Fruit fly (Drosophila melanogaster) whole organism, embryonic: ENCODE measurements around the gene CG45099.
A peak's percentile ranks its signal among the peaks of the same experiment; 100 is the strongest.

Source experiments
- Adf1 ChIP-seq: fragments of 200-800 bp; sonication (Bioruptor generic); IDR thresholded peaks from 2 replicates; pipeline ENCODE4 v1.3.6; 2022; ENCODE audit warnings: missing biosample characterization, missing genetic modification characterization
- B-H1 ChIP-seq: fragments of 200-800 bp; sonication (Bioruptor generic); IDR thresholded peaks from 3 replicates; pipeline ENCODE4 v1.3.6; 2022; ENCODE audit warnings: missing biosample characterization, missing genetic modification characterization
- CG11085 ChIP-seq: fragments of 200-800 bp; sonication (Bioruptor generic); IDR thresholded peaks from 2 replicates; pipeline ENCODE4 v1.3.6; 2022; ENCODE audit warnings: missing biosample characterization, missing genetic modification characterization
- CG11247 ChIP-seq: fragments of 200-800 bp; sonication (Bioruptor generic); IDR thresholded peaks from 2 replicates; pipeline ENCODE4 v1.3.6; 2022; ENCODE audit warnings: missing biosample characterization, missing genetic modification characterization
- CG14860 ChIP-seq: fragments of 200-800 bp; sonication (Bioruptor generic); IDR thresholded peaks from 3 replicates; pipeline ENCODE4 v1.3.6; 2022; ENCODE audit warnings: missing biosample characterization, missing genetic modification characterization; ENCODE audit not compliant: partially characterized antibody
- CG15696 ChIP-seq: fragments of 200-800 bp; sonication (Bioruptor generic); optimal IDR thresholded peaks from 2 replicates; lab custom pipeline; 2019; ENCODE audit warnings: missing biosample characterization, mild to moderate bottlenecking, missing genetic modification characterization, moderate library complexity
- CG1647 ChIP-seq: fragments of 200-800 bp; sonication (Bioruptor generic); optimal IDR thresholded peaks from 3 replicates; lab custom pipeline; 2016; ENCODE audit warnings: missing biosample characterization, missing genetic modification characterization
- CG16813 ChIP-seq: fragments of 200-800 bp; sonication (Bioruptor generic); IDR thresholded peaks from 3 replicates; pipeline ENCODE4 v1.3.6; 2022; ENCODE audit warnings: missing biosample characterization, missing genetic modification characterization; ENCODE audit not compliant: partially characterized antibody
- CG17612 ChIP-seq: fragments of 200-800 bp; sonication (Bioruptor generic); IDR thresholded peaks from 2 replicates; pipeline ENCODE4 v1.3.6; 2022; ENCODE audit warnings: missing biosample characterization, missing genetic modification characterization
- CG2116 ChIP-seq: fragments of 200-800 bp; sonication (Bioruptor generic); optimal IDR thresholded peaks from 3 replicates; lab custom pipeline; 2018; ENCODE audit warnings: missing biosample characterization, mild to moderate bottlenecking, missing genetic modification characterization
- CG2678 ChIP-seq: fragments of 200-800 bp; sonication (Bioruptor generic); optimal IDR thresholded peaks from 3 replicates; lab custom pipeline; 2019; ENCODE audit warnings: missing biosample characterization, mild to moderate bottlenecking, missing genetic modification characterization, moderate library complexity
- CG30403 ChIP-seq: fragments of 200-800 bp; sonication (Bioruptor generic); optimal IDR thresholded peaks from 3 replicates; lab custom pipeline; 2016; ENCODE audit warnings: missing biosample characterization, missing genetic modification characterization
- CG31365 ChIP-seq: fragments of 200-800 bp; sonication (Bioruptor generic); optimal IDR thresholded peaks from 2 replicates; lab custom pipeline; 2018; ENCODE audit warnings: missing biosample characterization, mild to moderate bottlenecking, missing genetic modification characterization
- CG31388 ChIP-seq: fragments of 200-800 bp; sonication (Bioruptor generic); optimal IDR thresholded peaks from 2 replicates; lab custom pipeline; 2016; ENCODE audit warnings: missing biosample characterization, missing genetic modification characterization
- CG32532 ChIP-seq: fragments of 200-800 bp; sonication (Bioruptor generic); IDR thresholded peaks from 2 replicates; pipeline ENCODE4 v1.3.6; 2022; ENCODE audit warnings: missing biosample characterization, missing genetic modification characterization
- CG32767 ChIP-seq: fragments of 200-800 bp; sonication (Bioruptor generic); IDR thresholded peaks from 2 replicates; pipeline ENCODE4 v1.3.6; 2022; ENCODE audit warnings: missing biosample characterization, missing genetic modification characterization
- CG4424 ChIP-seq: fragments of 200-800 bp; sonication (Bioruptor generic); optimal IDR thresholded peaks from 3 replicates; lab custom pipeline; 2016; ENCODE audit warnings: missing biosample characterization, missing genetic modification characterization
- CG6175 ChIP-seq: fragments of 200-800 bp; sonication (Bioruptor generic); IDR thresholded peaks from 3 replicates; pipeline ENCODE4 v1.3.6; 2022; ENCODE audit warnings: missing biosample characterization, missing genetic modification characterization
- CG7786 ChIP-seq: fragments of 200-800 bp; sonication (Bioruptor generic); optimal IDR thresholded peaks from 2 replicates; lab custom pipeline; 2016; ENCODE audit warnings: missing biosample characterization, missing genetic modification characterization
- CG7987 ChIP-seq: fragments of 200-800 bp; sonication (Bioruptor generic); optimal IDR thresholded peaks from 2 replicates; lab custom pipeline; 2018; ENCODE audit warnings: missing biosample characterization, mild to moderate bottlenecking, missing genetic modification characterization, moderate library complexity
- Camta ChIP-seq: fragments of 200-800 bp; sonication (Bioruptor generic); optimal IDR thresholded peaks from 2 replicates; lab custom pipeline; 2016; ENCODE audit warnings: missing biosample characterization, missing genetic modification characterization
- D19B ChIP-seq: fragments of 200-800 bp; sonication (Bioruptor generic); optimal IDR thresholded peaks from 2 replicates; lab custom pipeline; 2017; ENCODE audit warnings: missing biosample characterization, mild to moderate bottlenecking, missing genetic modification characterization
- Dek ChIP-seq: fragments of 200-800 bp; sonication (Bioruptor generic); optimal IDR thresholded peaks from 3 replicates; lab custom pipeline; 2019; ENCODE audit warnings: missing biosample characterization, mild to moderate bottlenecking, missing genetic modification characterization, moderate library complexity
- HLH3B ChIP-seq: fragments of 200-800 bp; sonication (Bioruptor generic); IDR thresholded peaks from 2 replicates; pipeline ENCODE4 v1.3.6; 2022; ENCODE audit warnings: missing biosample characterization, missing genetic modification characterization
- Hmr ChIP-seq: fragments of 200-800 bp; sonication (Bioruptor generic); optimal IDR thresholded peaks from 3 replicates; lab custom pipeline; 2017; ENCODE audit warnings: mild to moderate bottlenecking, missing biosample characterization, missing genetic modification reagents, missing genetic modification characterization
- Hsf ChIP-seq: fragments of 200-800 bp; sonication (Bioruptor generic); optimal IDR thresholded peaks from 3 replicates; lab custom pipeline; 2016; ENCODE audit warnings: missing biosample characterization, missing genetic modification characterization
- Mad ChIP-seq: fragments of 200-800 bp; sonication (Bioruptor generic); optimal IDR thresholded peaks from 2 replicates; lab custom pipeline; 2016; ENCODE audit warnings: missing biosample characterization, missing genetic modification characterization
- Opbp ChIP-seq: fragments of 200-800 bp; sonication (Bioruptor generic); IDR thresholded peaks from 3 replicates; pipeline ENCODE4 v1.3.6; 2022; ENCODE audit warnings: missing biosample characterization, missing genetic modification characterization; ENCODE audit not compliant: partially characterized antibody
- Rx ChIP-seq: fragments of 200-800 bp; sonication (Bioruptor generic); IDR thresholded peaks from 2 replicates; pipeline ENCODE4 v1.3.6; 2022; ENCODE audit warnings: missing biosample characterization, missing genetic modification characterization
- Xbp1 ChIP-seq: fragments of 200-800 bp; sonication (Bioruptor generic); optimal IDR thresholded peaks from 3 replicates; lab custom pipeline; 2016; ENCODE audit warnings: missing biosample characterization, mild to moderate bottlenecking, missing genetic modification characterization
- YL-1 ChIP-seq: fragments of 200-800 bp; sonication (Bioruptor generic); optimal IDR thresholded peaks from 3 replicates; lab custom pipeline; 2017; ENCODE audit warnings: missing biosample characterization, mild to moderate bottlenecking, missing genetic modification characterization
- ash1 ChIP-seq: fragments of 200-800 bp; sonication (Bioruptor generic); optimal IDR thresholded peaks from 2 replicates; lab custom pipeline; 2018; ENCODE audit warnings: missing biosample characterization, mild to moderate bottlenecking, missing genetic modification characterization
- bab2 ChIP-seq: fragments of 200-800 bp; sonication (Bioruptor generic); optimal IDR thresholded peaks from 2 replicates; lab custom pipeline; 2016; ENCODE audit warnings: missing biosample characterization, missing genetic modification characterization
- cg ChIP-seq: fragments of 200-800 bp; sonication (Bioruptor generic); optimal IDR thresholded peaks from 3 replicates; lab custom pipeline; 2019; ENCODE audit warnings: missing biosample characterization, mild to moderate bottlenecking, missing genetic modification characterization, moderate library complexity
- da ChIP-seq: fragments of 200-800 bp; sonication (Bioruptor generic); optimal IDR thresholded peaks from 2 replicates; lab custom pipeline; 2016; ENCODE audit warnings: missing biosample characterization, missing genetic modification characterization
- danr ChIP-seq: fragments of 200-800 bp; sonication (Bioruptor generic); IDR thresholded peaks from 2 replicates; pipeline ENCODE4 v1.3.6; 2022; ENCODE audit warnings: missing biosample characterization, missing genetic modification characterization
- fd3F ChIP-seq: fragments of 200-800 bp; sonication (Bioruptor generic); optimal IDR thresholded peaks from 2 replicates; lab custom pipeline; 2018; ENCODE audit warnings: missing biosample characterization, mild to moderate bottlenecking, missing genetic modification characterization, moderate library complexity
- gro ChIP-seq: fragments of 200-800 bp; sonication (Bioruptor generic); optimal IDR thresholded peaks from 2 replicates; lab custom pipeline; 2016; ENCODE audit warnings: missing biosample characterization, missing genetic modification characterization
- hb ChIP-seq: fragments of 200-800 bp; sonication (Bioruptor generic); IDR thresholded peaks from 3 replicates; pipeline ENCODE4 v1.3.6; 2022; ENCODE audit warnings: missing biosample characterization, missing genetic modification characterization; ENCODE audit not compliant: partially characterized antibody
- hkb ChIP-seq, 2 experiments: fragments of 200-800 bp in 1 of 2; fragments of >200 bp in 1 of 2; sonication (Bioruptor generic) in 1 of 2; IDR thresholded peaks in 1 of 2; optimal IDR thresholded peaks in 1 of 2; 2 replicates each; pipeline versions ENCODE4 v1.3.6 to Lab custom; 2017 to 2022; ENCODE audit warnings: missing biosample characterization in 1 of 2, missing genetic modification characterization in 1 of 2
- kni ChIP-seq: fragments of 200-800 bp; sonication (Bioruptor generic); optimal IDR thresholded peaks from 3 replicates; lab custom pipeline; 2017; ENCODE audit warnings: mild to moderate bottlenecking, missing biosample characterization, missing genetic modification reagents, missing genetic modification characterization
- p53 ChIP-seq: fragments of 200-800 bp; sonication (Bioruptor generic); optimal IDR thresholded peaks from 2 replicates; lab custom pipeline; 2016; ENCODE audit warnings: missing biosample characterization, missing genetic modification characterization
- pita ChIP-seq: fragments of 200-800 bp; sonication (Bioruptor generic); optimal IDR thresholded peaks from 2 replicates; lab custom pipeline; 2017; ENCODE audit warnings: missing biosample characterization, mild to moderate bottlenecking, missing genetic modification characterization
- ro ChIP-seq: fragments of 200-800 bp; sonication (Bioruptor generic); IDR thresholded peaks from 2 replicates; pipeline ENCODE4 v1.3.6; 2022; ENCODE audit warnings: missing biosample characterization, missing genetic modification characterization
- sens ChIP-seq: fragments of 200-800 bp; sonication (Bioruptor generic); peaks from one replicate; lab custom pipeline; 2016; ENCODE audit warnings: missing biosample characterization, missing genetic modification characterization
- stwl ChIP-seq: fragments of 200-800 bp; sonication (Bioruptor generic); optimal IDR thresholded peaks from 3 replicates; lab custom pipeline; 2018; ENCODE audit warnings: missing biosample characterization, mild to moderate bottlenecking, missing genetic modification characterization, moderate library complexity
- sug ChIP-seq: fragments of 200-800 bp; optimal IDR thresholded peaks from 2 replicates; lab custom pipeline; 2019; ENCODE audit warnings: missing biosample characterization, mild to moderate bottlenecking, missing genetic modification characterization, moderate library complexity
- tup ChIP-seq: fragments of 200-800 bp; sonication (Bioruptor generic); optimal IDR thresholded peaks from 2 replicates; lab custom pipeline; 2016; ENCODE audit warnings: missing biosample characterization, mild to moderate bottlenecking, missing genetic modification characterization, moderate library complexity
- tx ChIP-seq: fragments of 200-800 bp; sonication (Bioruptor generic); optimal IDR thresholded peaks from 2 replicates; lab custom pipeline; 2016; ENCODE audit warnings: missing biosample characterization, missing genetic modification characterization
- zen2 ChIP-seq: fragments of 200-800 bp; sonication (Bioruptor generic); IDR thresholded peaks from 3 replicates; pipeline ENCODE4 v1.3.6; 2022; ENCODE audit warnings: missing biosample characterization, missing genetic modification characterization; ENCODE audit not compliant: partially characterized antibody

Gene CG45099

dm6 chr3R:22023041-22023626 lies 11.0 kb downstream of the CG45099 start, which contains the start of the genes Mitofilin and mRpL35 (continued):
- TF ChIP-seq zen2 (peak; percentile 44; the same call in 1 of the 3 replicates), danr (GFP tag; lab: Robert Waterston, UW) (no peak), CG30403 (GFP tag; lab: Kevin White, UChicago) (peak; percentile 63), tx (GFP tag; lab: Kevin White, UChicago) (peak; percentile 55), CG31365 (no peak), Opbp (GFP tag; lab: Robert Waterston, UW) (peak; percentile 26; the same call in 2 of the 3 replicates), kni (peak; percentile 2), p53 (GFP tag; lab: Kevin White, UChicago) (peak; percentile 38), Hmr (GFP tag; lab: Kevin White, UChicago) (peak; percentile 21), Xbp1 (GFP tag; lab: Kevin White, UChicago) (peak; percentile 56), CG14860 (GFP tag; lab: Robert Waterston, UW) (peak; percentile 42; the same call in 1 of the 3 replicates), CG11247 (no peak), YL-1 (GFP tag; lab: Kevin White, UChicago) (peak; percentile 63), Rx (GFP tag; lab: Robert Waterston, UW) (no peak), CG32532 (no peak), HLH3B (no peak), Adf1 (GFP tag; lab: Robert Waterston, UW) (no peak), CG4424 (peak; percentile 38), CG16813 (GFP tag; lab: Robert Waterston, UW) (peak; percentile 78), D19B (GFP tag; lab: Kevin White, UChicago) (no peak), hkb (optimal IDR thresholded peaks at IDR 0.05; lab: Kevin White, UChicago) (no peak), hkb (GFP tag; IDR thresholded peaks at IDR 0.05; lab: Robert Waterston, UW) (no peak), Camta (GFP tag; lab: Kevin White, UChicago) (peak; percentile 23), B-H1 (GFP tag; lab: Robert Waterston, UW) (no peak), CG11085 (GFP tag; lab: Robert Waterston, UW) (no peak), bab2 (no peak), Mad (GFP tag; lab: Kevin White, UChicago) (no peak), sens (peak; percentile 87), CG32767 (GFP tag; lab: Robert Waterston, UW) (no peak), stwl (tag; lab: Kevin White, UChicago) (peak; percentile 41), Hsf (peak; percentile 44), fd3F (no peak), hb (no peak), Dek (tag; lab: Kevin White, UChicago) (peak; percentile 21), CG6175 (no peak), cg (GFP tag; lab: Kevin White, UChicago) (no peak), CG2678 (tag; lab: Kevin White, UChicago) (no peak), CG7786 (peak; percentile 57), CG2116 (GFP tag; lab: Kevin White, UChicago) (peak; percentile 43), gro (GFP tag; lab: Kevin White, UChicago) (peak; percentile 16), CG17612 (GFP tag; lab: Robert Waterston, UW) (no peak), CG1647 (GFP tag; lab: Kevin White, UChicago) (no peak), ash1 (GFP tag; lab: Kevin White, UChicago) (no peak), da (GFP tag; lab: Kevin White, UChicago) (no peak), ro (no peak), pita (GFP tag; lab: Kevin White, UChicago) (no peak), CG7987 (GFP tag; lab: Kevin White, UChicago) (no peak), CG31388 (GFP tag; lab: Kevin White, UChicago) (no peak), sug (tag; lab: Kevin White, UChicago) (peak; percentile 31), tup (GFP tag; lab: Kevin White, UChicago) (no peak), CG15696 (no peak)
